Worm (Caenorhabditis elegans): ENCODE measurements around the gene srh-4.

DNA sequence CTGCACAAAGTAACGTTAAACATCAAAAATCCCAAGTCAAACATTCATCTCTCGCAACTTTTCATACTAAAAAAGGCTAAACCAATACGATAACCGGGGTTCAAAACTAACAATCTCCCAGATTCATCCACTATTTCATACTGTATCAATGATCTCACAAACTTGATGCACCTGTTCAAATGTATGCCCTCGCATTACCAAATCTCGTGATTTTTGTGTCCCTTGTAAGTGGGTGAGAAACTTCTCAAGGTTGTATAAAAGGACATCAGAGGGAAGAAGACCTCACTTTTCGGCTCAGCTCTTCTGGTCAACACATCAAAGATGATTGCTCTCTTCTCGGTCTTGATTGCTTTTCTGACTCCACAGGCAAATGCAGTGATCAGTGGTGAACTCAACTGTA, 33.4 kb downstream of the srh-4 start, which contains the start of gene phat-3:
- TF ChIP-seq fkh-2 (tag; optimal IDR thresholded peaks at IDR 0.05) (no peak), ztf-11 (tag; optimal IDR thresholded peaks at IDR 0.05) (no peak), nhr-25 (tag; optimal IDR thresholded peaks at IDR 0.05) (no peak), ama-1 (optimal IDR thresholded peaks at IDR 0.05) (no peak), tbx-2 (tag; optimal IDR thresholded peaks at IDR 0.05) (no peak), nhr-28 (tag; optimal IDR thresholded peaks at IDR 0.05) (no peak), snpc-4 (tag; optimal IDR thresholded peaks at IDR 0.05) (no peak), nhr-237 (tag; optimal IDR thresholded peaks at IDR 0.05) (no peak), nhr-12 (tag; optimal IDR thresholded peaks at IDR 0.05) (no peak), lsy-12 (tag; optimal IDR thresholded peaks at IDR 0.05) (no peak), pqm-1 (tag; optimal IDR thresholded peaks at IDR 0.05) (no peak), zag-1 (tag; optimal IDR thresholded peaks at IDR 0.05) (no peak), mml-1 (tag; optimal IDR thresholded peaks at IDR 0.05) (no peak)
